Fruit fly (Drosophila melanogaster) whole organism, wandering third instar larva: ENCODE measurements around the gene CG10064.

Experiments used
- CG32264 ChIP-seq: fragments of 200-800 bp; sonication (Bioruptor generic); optimal IDR thresholded peaks from 2 replicates; lab custom pipeline; 2016; ENCODE audit warnings: missing biosample characterization, missing genetic modification characterization
- GATAd ChIP-seq: sonication (Bioruptor generic); optimal IDR thresholded peaks from 2 replicates; lab custom pipeline; 2016; ENCODE audit warnings: missing biosample characterization, missing genetic modification characterization
- Jra ChIP-seq: sonication (Bioruptor generic); optimal IDR thresholded peaks from 2 replicates; lab custom pipeline; 2016; ENCODE audit warnings: missing biosample characterization, missing genetic modification characterization
- Myc ChIP-seq: fragments of >200 bp; optimal IDR thresholded peaks from 2 replicates; lab custom pipeline; 2017
- Rel ChIP-seq, 2 experiments: fragments of 200-800 bp; sonication (Bioruptor generic) in 1 of 2; optimal IDR thresholded peaks; 2 replicates in 1 of 2; 3 replicates in 1 of 2; lab custom pipeline; 2016 to 2019; ENCODE audit warnings: mild to moderate bottlenecking in 2 of 2, missing biosample characterization in 2 of 2, missing genetic modification characterization in 2 of 2, moderate library complexity in 1 of 2
- dsf ChIP-seq: sonication (Bioruptor generic); optimal IDR thresholded peaks from 2 replicates; lab custom pipeline; 2016; ENCODE audit warnings: missing biosample characterization, missing genetic modification characterization, borderline replicate concordance
- lola ChIP-seq: fragments of >200 bp; optimal IDR thresholded peaks from 2 replicates; lab custom pipeline; 2017; ENCODE audit warnings: missing biosample characterization, missing genetic modification characterization
- pan ChIP-seq: fragments of >200 bp; optimal IDR thresholded peaks from 2 replicates; lab custom pipeline; 2017
- psq ChIP-seq: fragments of 200-800 bp; sonication (Bioruptor generic); optimal IDR thresholded peaks from 3 replicates; lab custom pipeline; 2017; ENCODE audit warnings: missing biosample characterization, mild to moderate bottlenecking, missing genetic modification characterization, moderate library complexity
- rgr ChIP-seq: fragments of 200-800 bp; sonication (Bioruptor generic); optimal IDR thresholded peaks from 3 replicates; lab custom pipeline; 2016; ENCODE audit warnings: missing biosample characterization, mild to moderate bottlenecking, missing genetic modification characterization
- usp ChIP-seq: fragments of >200 bp; optimal IDR thresholded peaks from 2 replicates; lab custom pipeline; 2017; ENCODE audit warnings: missing biosample characterization, missing genetic modification characterization

DNA sequence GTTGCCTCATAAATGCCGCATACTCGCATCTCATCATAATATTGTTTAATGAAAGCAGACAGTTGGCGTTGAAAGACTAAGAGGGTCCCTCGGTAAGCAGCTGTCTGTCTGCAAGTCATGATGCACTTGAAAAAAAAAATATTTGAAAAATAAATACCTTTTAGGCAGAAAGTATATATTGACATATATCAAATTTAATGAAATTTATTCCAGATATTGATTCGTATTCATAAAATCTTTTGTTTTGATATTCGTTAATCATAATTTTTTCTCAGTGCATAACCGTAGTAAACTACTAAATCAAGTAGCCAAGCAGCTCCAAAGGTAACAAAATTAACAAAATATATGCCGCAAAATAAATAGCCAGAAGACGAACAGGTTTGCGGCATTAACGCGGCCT, 34.2 kb upstream of the CG10064 start:
- TF ChIP-seq dsf (GFP tag; lab: Kevin White, UChicago) (no peak), GATAd (GFP tag; lab: Kevin White, UChicago) (no peak), CG32264 (no peak), Rel (GFP tag; optimal IDR thresholded peaks at IDR 0.05; lab: Kevin White, UChicago) (no peak), Rel (tag; optimal IDR thresholded peaks at IDR 0.05; lab: Kevin White, UChicago) (no peak), usp (GFP tag; lab: Kevin White, UChicago) (no peak), lola (no peak), Jra (GFP tag; lab: Kevin White, UChicago) (no peak), pan (lab: Kevin White, UChicago) (no peak), rgr (GFP tag; lab: Kevin White, UChicago) (no peak), psq (GFP tag; lab: Kevin White, UChicago) (no peak), Myc (lab: Kevin White, UChicago) (no peak)
